Fruit fly (Drosophila melanogaster): ENCODE measurements around the gene Tgi.

Gene Tgi

DNA sequence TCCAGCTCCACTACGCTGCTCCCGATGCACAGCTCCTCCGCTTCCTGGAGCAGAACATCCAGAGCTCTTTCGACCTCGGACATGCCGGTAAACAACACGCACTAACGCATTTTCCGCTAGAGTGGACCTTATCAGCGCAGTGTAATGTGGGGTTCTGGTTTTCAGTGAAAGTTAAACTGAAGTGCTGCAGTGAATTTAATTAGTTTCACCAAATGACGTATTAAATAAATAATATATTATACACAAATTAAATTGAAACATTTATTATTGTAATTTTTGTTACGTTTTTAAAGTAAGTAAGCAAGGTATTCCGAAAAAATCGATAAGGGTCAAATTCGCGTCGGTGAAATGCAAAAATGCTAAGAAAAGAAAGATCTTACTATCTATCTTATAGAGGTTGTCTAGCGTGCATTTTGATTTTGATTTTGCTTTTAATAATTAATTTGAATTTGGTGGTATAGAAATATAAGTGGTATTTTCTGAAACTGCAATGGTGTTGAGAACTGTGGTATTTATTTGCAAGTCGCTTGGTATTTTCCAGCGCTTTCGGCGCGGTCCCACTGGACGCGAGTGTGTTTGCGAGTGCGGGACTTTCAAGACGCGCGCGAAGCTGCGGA lies 36.3 kb upstream of the Tgi start, which contains the start of the genes JMJD7 and CG10738 (continued):
- TF ChIP-seq vnd (GFP tag; IDR thresholded peaks at IDR 0.05; ENCODE audit: partially characterized antibody) (no peak), H2.0 (GFP tag; IDR thresholded peaks at IDR 0.05) (peak; percentile 63), ind (GFP tag; optimal IDR thresholded peaks at IDR 0.05) (peak; percentile 68), tin (GFP tag; optimal IDR thresholded peaks at IDR 0.05) (peak; percentile 87), YL-1 (GFP tag; optimal IDR thresholded peaks at IDR 0.05) (no peak), eyg (GFP tag; optimal IDR thresholded peaks at IDR 0.05) (no peak), CG12659 (GFP tag; optimal IDR thresholded peaks at IDR 0.05) (peak; percentile 18), B-H1 (GFP tag; IDR thresholded peaks at IDR 0.05) (peak; percentile 56; the same call in 2 of the 3 replicates), gem (tag; optimal IDR thresholded peaks at IDR 0.05) (no peak), CG7987 (GFP tag; optimal IDR thresholded peaks at IDR 0.05) (peak; percentile 74), CG12104 (GFP tag; optimal IDR thresholded peaks at IDR 0.05) (peak; percentile 43), CG2875 (GFP tag; optimal IDR thresholded peaks at IDR 0.05) (no peak), Pdp1 (GFP tag; optimal IDR thresholded peaks at IDR 0.05) (no peak), kni (GFP tag; optimal IDR thresholded peaks at IDR 0.05) (no peak), CG42726 (GFP tag; IDR thresholded peaks at IDR 0.05; ENCODE audit: partially characterized antibody) (no peak), CG5245 (GFP tag; optimal IDR thresholded peaks at IDR 0.05) (peak; percentile 73), tup (GFP tag; optimal IDR thresholded peaks at IDR 0.05) (peak; percentile 74), CG17568 (GFP tag; optimal IDR thresholded peaks at IDR 0.05) (no peak), E2f2 (GFP tag; IDR thresholded peaks at IDR 0.05) (peak; percentile 90), CG7372 (GFP tag; IDR thresholded peaks at IDR 0.05) (peak; percentile 62), ac (GFP tag; optimal IDR thresholded peaks at IDR 0.05) (no peak), CG2202 (tag; optimal IDR thresholded peaks at IDR 0.05) (no peak), ham (GFP tag; IDR thresholded peaks at IDR 0.05) (no peak), bcd (GFP tag; optimal IDR thresholded peaks at IDR 0.05) (peak; percentile 71), CG7928 (GFP tag; optimal IDR thresholded peaks at IDR 0.05) (peak; percentile 43), CG18599 (GFP tag; optimal IDR thresholded peaks at IDR 0.05) (peak; percentile 87), twi (tag; optimal IDR thresholded peaks at IDR 0.05) (no peak), mld (GFP tag; IDR thresholded peaks at IDR 0.05; ENCODE audit: partially characterized antibody) (no peak), CG11398 (GFP tag; optimal IDR thresholded peaks at IDR 0.05) (no peak), Usf (GFP tag; optimal IDR thresholded peaks at IDR 0.05) (no peak), CG16863 (GFP tag; optimal IDR thresholded peaks at IDR 0.05) (no peak), sqz (GFP tag; optimal IDR thresholded peaks at IDR 0.05) (no peak), CG18619 (GFP tag; optimal IDR thresholded peaks at IDR 0.05) (peak; percentile 24), pan (optimal IDR thresholded peaks at IDR 0.05) (no peak), pan (GFP tag; optimal IDR thresholded peaks at IDR 0.05 in 1 of 2, IDR thresholded peaks at IDR 0.05 in 1 of 2) (peak in 1 of 2 experiments; percentile 78), CG3407 (GFP tag; optimal IDR thresholded peaks at IDR 0.05) (no peak), Sox100B (GFP tag; optimal IDR thresholded peaks at IDR 0.05) (peak; percentile 79), CG6765 (GFP tag; optimal IDR thresholded peaks at IDR 0.05) (peak; percentile 15), insv (GFP tag; optimal IDR thresholded peaks at IDR 0.05) (no peak), CG10654 (GFP tag; optimal IDR thresholded peaks at IDR 0.05) (peak; percentile 60), br (optimal IDR thresholded peaks at IDR 0.05) (no peak), D19B (GFP tag; optimal IDR thresholded peaks at IDR 0.05) (peak; percentile 18), Asciz (GFP tag; optimal IDR thresholded peaks at IDR 0.05) (no peak), CG34422 (GFP tag; IDR thresholded peaks at IDR 0.05) (peak; percentile 79), CG8281 (tag; optimal IDR thresholded peaks at IDR 0.05) (no peak), Dll (GFP tag; IDR thresholded peaks at IDR 0.05; ENCODE audit: partially characterized antibody) (no peak), HmgD (GFP tag; optimal IDR thresholded peaks at IDR 0.05) (no peak), amos (GFP tag; IDR thresholded peaks at IDR 0.05; ENCODE audit: partially characterized antibody) (no peak), ttk (GFP tag; IDR thresholded peaks at IDR 0.05) (no peak; the same call in 1 of the 2 replicates), rib (GFP tag; IDR thresholded peaks at IDR 0.05) (peak; percentile 54; the same call in 1 of the 2 replicates)
